Fruit fly (Drosophila melanogaster) whole organism: Measurements from ENCODE around the gene Ankrd49.

Source experiments
- CG8478 ChIP-seq: fragments of >200 bp; optimal IDR thresholded peaks from 2 replicates; lab custom pipeline; 2018; ENCODE audit warnings: inconsistent platforms
- EcR ChIP-seq, 2 experiments: fragments of >200 bp; optimal IDR thresholded peaks; 2 replicates each; lab custom pipeline; 2017; ENCODE audit warnings: missing biosample characterization in 2 of 2, missing genetic modification characterization in 2 of 2, missing genetic modification reagents in 2 of 2
- usp ChIP-seq: fragments of >200 bp; optimal IDR thresholded peaks from 2 replicates; lab custom pipeline; 2017; ENCODE audit warnings: missing biosample characterization, missing genetic modification characterization, mixed read lengths

DNA sequence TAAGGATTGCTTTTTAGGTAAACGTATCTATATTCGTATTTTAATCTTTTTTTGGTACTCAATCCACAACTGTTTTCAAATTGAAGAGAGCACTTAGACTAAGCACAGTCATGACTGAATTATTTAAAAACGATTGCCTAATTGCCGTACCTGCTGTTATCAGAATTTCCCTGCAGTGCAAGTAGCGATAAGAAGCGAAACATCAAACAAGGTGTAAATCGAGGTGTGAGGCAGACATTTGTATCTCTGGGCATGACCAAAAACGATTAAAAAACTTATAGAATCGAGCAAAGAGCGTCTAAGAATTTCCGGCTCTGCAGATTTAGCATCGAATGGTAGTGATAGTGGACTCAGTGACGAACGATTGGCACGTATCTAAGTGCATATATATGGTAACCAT is 47.9 kb upstream of the Ankrd49 start:
- TF ChIP-seq usp (GFP tag; lab: Kevin White, UChicago) (no peak), EcR (GFP tag; optimal IDR thresholded peaks at IDR 0.05; lab: Kevin White, UChicago) (no peak), CG8478 (lab: Kevin White, UChicago) (no peak)
